Fruit fly (Drosophila melanogaster): ENCODE data around the gene Rrp40.

DNA sequence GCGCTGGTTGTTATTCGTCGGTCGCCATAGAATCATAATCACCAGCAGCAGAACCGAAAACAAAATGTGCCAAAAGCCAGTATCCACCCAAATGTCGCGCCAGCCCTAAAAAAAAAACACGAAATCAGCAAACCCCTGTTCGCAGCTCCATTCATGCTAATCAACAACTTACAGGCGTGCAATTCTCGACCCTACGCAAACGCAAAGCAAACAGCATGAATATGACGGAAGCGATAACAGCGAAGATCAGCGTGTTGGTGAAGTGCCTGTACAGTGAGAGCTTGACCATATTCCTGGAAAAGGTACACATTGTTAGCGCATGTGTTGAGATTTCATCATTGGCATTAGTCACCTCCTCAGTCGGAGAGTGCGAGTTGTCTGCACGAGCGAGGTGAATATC lies 20.4 kb upstream of the Rrp40 start:
- no peak for TF ChIP-seq pfk (GFP tag; optimal IDR thresholded peaks at IDR 0.05)
- TF ChIP-seq klu (GFP tag; IDR thresholded peaks at IDR 0.05), result no peak
- no peak for TF ChIP-seq CG14860 (GFP tag; IDR thresholded peaks at IDR 0.05; ENCODE audit: partially characterized antibody)
- no peak for TF ChIP-seq CG13287 (GFP tag; IDR thresholded peaks at IDR 0.05; ENCODE audit: partially characterized antibody)
- TF ChIP-seq Oaz (GFP tag; IDR thresholded peaks at IDR 0.05), result no peak

Data from whole organism, embryonic.